Fruit fly (Drosophila melanogaster): ENCODE data around the gene CG42554.
"Not testable (repeated sequence)": the region's sequence is repeated elsewhere in the genome, so short reads cannot be mapped to it uniquely, and the experiment has no call there.

The CG42554 gene

DNA sequence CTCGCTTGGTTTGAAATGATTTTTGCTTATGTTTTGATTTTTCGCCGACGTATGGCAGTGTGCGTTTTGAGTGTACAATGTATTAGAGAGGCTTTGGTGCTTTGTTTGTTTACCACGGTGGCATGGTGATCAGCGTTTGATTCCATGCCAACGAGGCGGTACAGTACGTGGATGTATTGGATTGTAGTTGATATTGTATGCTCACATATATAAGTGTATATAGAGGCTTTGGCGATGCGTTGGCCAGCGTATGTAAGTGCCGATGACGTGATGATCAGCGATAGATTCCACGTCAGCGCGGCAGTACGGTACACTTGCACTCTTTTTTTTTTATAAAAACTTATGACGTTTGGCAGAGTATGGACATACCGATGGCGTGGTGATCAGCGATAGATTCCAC, 29.6 kb downstream of the CG42554 start, which contains the start of gene CG12502:
CG12502 (plus strand) TSS at position 301 of the 400 bp plus-strand sequence.
- TF ChIP-seq sv, lola, ey (GFP tag; optimal IDR thresholded peaks at IDR 0.05): not testable (repeated sequence)

DNA sequence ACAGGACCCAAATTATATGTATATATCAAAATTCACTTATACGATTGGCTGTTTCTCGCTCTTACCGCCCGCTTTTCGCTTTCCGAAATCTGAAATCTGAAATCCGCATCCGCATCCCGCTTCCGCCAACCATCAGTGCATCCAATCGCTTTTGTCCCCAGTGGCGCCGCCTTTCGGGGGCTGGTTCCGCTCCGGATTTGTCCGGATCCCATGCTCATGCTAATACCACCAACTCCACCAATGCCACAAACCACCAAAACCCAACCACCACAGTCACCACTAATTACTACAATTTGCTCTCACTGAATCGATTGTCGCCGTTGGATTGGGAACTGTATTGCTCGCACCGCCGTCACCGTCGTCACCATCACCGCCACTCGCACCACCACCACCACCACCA, 33.3 kb downstream of the CG42554 start:
- TF ChIP-seq sage (GFP tag; optimal IDR thresholded peaks at IDR 0.05) (no peak), CG32264 (GFP tag; optimal IDR thresholded peaks at IDR 0.05) (no peak), Hr83 (GFP tag; optimal IDR thresholded peaks at IDR 0.05; ENCODE audit: poor library complexity, severe bottlenecking) (no peak), Mio (GFP tag; optimal IDR thresholded peaks at IDR 0.05) (no peak), GATAd (GFP tag; optimal IDR thresholded peaks at IDR 0.05) (no peak), jim (GFP tag; optimal IDR thresholded peaks at IDR 0.05) (no peak), N (GFP tag; optimal IDR thresholded peaks at IDR 0.05) (no peak)

DNA sequence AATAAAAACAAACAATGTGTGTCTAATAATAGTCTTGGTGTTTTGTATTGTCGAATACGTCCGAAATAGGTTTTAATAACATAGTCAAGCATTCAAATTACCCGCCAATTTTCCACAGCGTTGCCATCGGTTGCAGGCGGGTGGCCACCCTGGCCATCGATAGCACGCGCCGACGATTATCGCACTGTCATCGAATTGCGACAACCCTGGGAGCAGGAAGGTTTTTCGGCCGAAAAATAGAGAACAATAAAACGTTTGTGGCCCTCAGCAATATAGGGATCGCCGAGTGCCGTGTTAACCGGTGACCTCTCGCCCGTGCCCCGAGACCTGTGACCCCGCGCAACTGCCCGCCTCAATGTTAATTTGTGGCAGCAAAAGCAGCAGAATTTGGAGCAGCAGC, 36.2 kb downstream of the CG42554 start, which contains the start of gene Usp10:
Usp10 (plus strand) TSS at position 187 of the 400 bp plus-strand sequence.
- TF ChIP-seq rgr (GFP tag; optimal IDR thresholded peaks at IDR 0.05) (no peak), Rel (GFP tag; optimal IDR thresholded peaks at IDR 0.05) (no peak), Rel (tag; optimal IDR thresholded peaks at IDR 0.05) (peak; percentile 68), Hnf4 (GFP tag; optimal IDR thresholded peaks at IDR 0.05) (no peak), sv (GFP tag; optimal IDR thresholded peaks at IDR 0.05) (no peak), Myc (optimal IDR thresholded peaks at IDR 0.05) (no peak), Jra (GFP tag; optimal IDR thresholded peaks at IDR 0.05) (no peak), N (GFP tag; optimal IDR thresholded peaks at IDR 0.05) (no peak)

DNA sequence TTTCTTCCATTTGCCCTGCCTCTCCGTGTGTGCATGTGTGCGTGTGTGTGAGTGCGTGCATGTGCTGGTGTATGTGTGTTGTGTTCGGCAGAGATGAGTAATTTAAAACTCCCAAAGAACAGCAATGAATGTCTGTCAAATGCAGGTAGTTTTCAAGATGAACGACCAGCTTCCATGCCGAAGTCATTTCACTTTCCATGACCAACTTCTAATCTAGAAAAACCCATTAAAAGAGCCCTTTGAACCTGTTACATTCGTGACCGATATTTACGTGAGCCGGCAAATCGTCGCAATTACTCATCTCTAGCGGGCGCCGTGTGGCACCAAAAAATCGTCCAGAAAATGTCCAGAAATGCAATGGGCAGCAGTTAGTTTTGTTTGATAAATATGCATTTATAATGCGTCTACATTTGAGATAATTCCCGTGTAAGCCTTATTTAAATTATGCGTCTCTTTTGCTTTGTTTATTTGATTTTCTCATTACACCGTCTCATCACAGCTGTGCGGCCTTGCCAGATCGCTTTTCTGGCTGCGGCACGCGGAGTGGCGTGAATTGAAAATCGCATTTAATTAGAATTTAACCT, 37.0 kb downstream of the CG42554 start:
- TF ChIP-seq Vsx2 (GFP tag; optimal IDR thresholded peaks at IDR 0.05; ENCODE audit: partially characterized antibody): no peak
- TF ChIP-seq CG32264 (GFP tag; optimal IDR thresholded peaks at IDR 0.05): no peak
- TF ChIP-seq brk (GFP tag; optimal IDR thresholded peaks at IDR 0.05): no peak
- TF ChIP-seq br (GFP tag; optimal IDR thresholded peaks at IDR 0.05): peak; percentile 39
- peak; percentile 60 for TF ChIP-seq psq (GFP tag; optimal IDR thresholded peaks at IDR 0.05)
- TF ChIP-seq Mio (GFP tag; optimal IDR thresholded peaks at IDR 0.05): no peak
- no peak for TF ChIP-seq lola (GFP tag; optimal IDR thresholded peaks at IDR 0.05)
- TF ChIP-seq foxo (GFP tag; optimal IDR thresholded peaks at IDR 0.05): peak in 1 of 2 experiments; percentile 70
- TF ChIP-seq dsf (GFP tag; optimal IDR thresholded peaks at IDR 0.05; ENCODE audit: borderline replicate concordance): no peak
- TF ChIP-seq Dif (GFP tag; optimal IDR thresholded peaks at IDR 0.05; ENCODE audit: partially characterized antibody): no peak
- no peak for TF ChIP-seq dl (GFP tag; optimal IDR thresholded peaks at IDR 0.05; ENCODE audit: insufficient read depth in 1 of 2, partially characterized antibody in 2 of 2)
- TF ChIP-seq CG9705 (GFP tag; optimal IDR thresholded peaks at IDR 0.05): peak; percentile 47
- no peak for TF ChIP-seq Hr78 (GFP tag; optimal IDR thresholded peaks at IDR 0.05)
- no peak for TF ChIP-seq CrebA (GFP tag; optimal IDR thresholded peaks at IDR 0.05; ENCODE audit: borderline replicate concordance)
- TF ChIP-seq Abd-B (GFP tag; optimal IDR thresholded peaks at IDR 0.05): no peak
- TF ChIP-seq ey (GFP tag; optimal IDR thresholded peaks at IDR 0.05): peak; percentile 67
- TF ChIP-seq jim (GFP tag; optimal IDR thresholded peaks at IDR 0.05): no peak
- no peak for TF ChIP-seq Hr83 (GFP tag; optimal IDR thresholded peaks at IDR 0.05; ENCODE audit: poor library complexity, severe bottlenecking)
- TF ChIP-seq rgr (GFP tag; optimal IDR thresholded peaks at IDR 0.05): peak; percentile 60
- TF ChIP-seq HLH106 (tag; optimal IDR thresholded peaks at IDR 0.05): peak; percentile 63
- TF ChIP-seq pan (optimal IDR thresholded peaks at IDR 0.05): no peak
- TF ChIP-seq dmrt93B (GFP tag; optimal IDR thresholded peaks at IDR 0.05): peak; percentile 6
- TF ChIP-seq sv (GFP tag; optimal IDR thresholded peaks at IDR 0.05): peak; percentile 38
- peak; percentile 36 for TF ChIP-seq N (GFP tag; optimal IDR thresholded peaks at IDR 0.05)
- TF ChIP-seq Myc (optimal IDR thresholded peaks at IDR 0.05): peak; percentile 54
- peak; percentile 37 for TF ChIP-seq Sp1 (GFP tag; optimal IDR thresholded peaks at IDR 0.05)
- no peak for TF ChIP-seq usp (GFP tag; optimal IDR thresholded peaks at IDR 0.05)
- peak; percentile 49 for TF ChIP-seq fru (GFP tag; optimal IDR thresholded peaks at IDR 0.05)
- no peak for TF ChIP-seq sage (GFP tag; optimal IDR thresholded peaks at IDR 0.05)
- peak; percentile 3 for TF ChIP-seq Jra (GFP tag; optimal IDR thresholded peaks at IDR 0.05)
- TF ChIP-seq Rel (GFP tag; optimal IDR thresholded peaks at IDR 0.05): no peak
- TF ChIP-seq Rel (tag; optimal IDR thresholded peaks at IDR 0.05): no peak
- no peak for TF ChIP-seq tai (GFP tag; optimal IDR thresholded peaks at IDR 0.05)
- TF ChIP-seq GATAd (GFP tag; optimal IDR thresholded peaks at IDR 0.05): no peak
- peak; percentile 67 for TF ChIP-seq Hnf4 (GFP tag; optimal IDR thresholded peaks at IDR 0.05)
- TF ChIP-seq OdsH (GFP tag; optimal IDR thresholded peaks at IDR 0.05): peak; percentile 10
- peak; percentile 51 for TF ChIP-seq Dfd (GFP tag; optimal IDR thresholded peaks at IDR 0.05)
- peak; percentile 74 for TF ChIP-seq woc (GFP tag; optimal IDR thresholded peaks at IDR 0.05)
- TF ChIP-seq h (GFP tag; optimal IDR thresholded peaks at IDR 0.05): peak; percentile 73

Data from whole organism, wandering third instar larva.